Fruit fly (Drosophila melanogaster): Measurements from ENCODE around the gene CG10631.

dm6 chr2L:19800703-19801102 is 44.0 kb upstream of the CG10631 start:
- TF ChIP-seq CG15710 (tag; optimal IDR thresholded peaks at IDR 0.05) (no peak), EcR (GFP tag; optimal IDR thresholded peaks at IDR 0.05) (no peak), gl (tag; optimal IDR thresholded peaks at IDR 0.05) (no peak)

Measured in whole organism, pupa.